Fruit fly (Drosophila melanogaster) whole organism, embryonic: Measurements from ENCODE around the gene CG6688.

Experiments
- Atf3 ChIP-seq: fragments of 200-800 bp; sonication (Bioruptor generic); optimal IDR thresholded peaks from 3 replicates; lab custom pipeline; 2016; ENCODE audit warnings: missing biosample characterization, missing genetic modification characterization
- Atf6 ChIP-seq: fragments of 200-800 bp; sonication (Bioruptor generic); IDR thresholded peaks from 2 replicates; pipeline ENCODE4 v1.3.6; 2022; ENCODE audit warnings: missing biosample characterization, missing genetic modification characterization
- Bgb ChIP-seq: fragments of 200-800 bp; sonication (Bioruptor generic); IDR thresholded peaks from 2 replicates; pipeline ENCODE4 v1.3.6; 2022; ENCODE audit warnings: missing biosample characterization, missing genetic modification characterization; ENCODE audit not compliant: partially characterized antibody
- CG11093 ChIP-seq: fragments of 200-800 bp; sonication (Bioruptor generic); IDR thresholded peaks from 3 replicates; pipeline ENCODE4 v1.3.6; 2022; ENCODE audit warnings: missing biosample characterization, missing genetic modification characterization
- CG11456 ChIP-seq: fragments of 200-800 bp; sonication (Bioruptor generic); IDR thresholded peaks from 3 replicates; pipeline ENCODE4 v1.3.6; 2022; ENCODE audit warnings: missing biosample characterization, missing genetic modification characterization
- CG12219 ChIP-seq: fragments of 200-800 bp; sonication (Bioruptor generic); optimal IDR thresholded peaks from 3 replicates; lab custom pipeline; 2018; ENCODE audit warnings: missing biosample characterization, mild to moderate bottlenecking, missing genetic modification characterization
- CG12659 ChIP-seq: fragments of 200-800 bp; sonication (Bioruptor generic); optimal IDR thresholded peaks from 3 replicates; lab custom pipeline; 2017; ENCODE audit warnings: mild to moderate bottlenecking, missing biosample characterization, missing genetic modification reagents, missing genetic modification characterization
- CG12942 ChIP-seq: fragments of 200-800 bp; sonication (Bioruptor generic); optimal IDR thresholded peaks from 3 replicates; lab custom pipeline; 2016; ENCODE audit warnings: missing biosample characterization, missing genetic modification characterization
- CG13287 ChIP-seq: fragments of 200-800 bp; sonication (Bioruptor generic); IDR thresholded peaks from 2 replicates; pipeline ENCODE4 v1.3.6; 2022; ENCODE audit warnings: missing biosample characterization, missing genetic modification characterization; ENCODE audit not compliant: partially characterized antibody
- CG13775 ChIP-seq: fragments of 200-800 bp; sonication (Bioruptor generic); optimal IDR thresholded peaks from 3 replicates; lab custom pipeline; 2017; ENCODE audit warnings: missing biosample characterization, mild to moderate bottlenecking, missing genetic modification characterization
- CG17829 ChIP-seq: fragments of 200-800 bp; optimal IDR thresholded peaks from 2 replicates; lab custom pipeline; 2019; ENCODE audit warnings: missing biosample characterization, mild to moderate bottlenecking, missing genetic modification characterization, moderate library complexity
- CG2712 ChIP-seq: fragments of 200-800 bp; optimal IDR thresholded peaks from 3 replicates; lab custom pipeline; 2019; ENCODE audit warnings: missing biosample characterization, mild to moderate bottlenecking, missing genetic modification characterization, moderate library complexity
- CG6272 ChIP-seq: fragments of 200-800 bp; sonication (Bioruptor generic); IDR thresholded peaks from 2 replicates; pipeline ENCODE4 v1.3.6; 2022; ENCODE audit warnings: missing biosample characterization, missing genetic modification characterization
- CG9797 ChIP-seq: fragments of 200-800 bp; sonication (Bioruptor generic); optimal IDR thresholded peaks from 3 replicates; lab custom pipeline; 2018; ENCODE audit warnings: missing biosample characterization, mild to moderate bottlenecking, missing genetic modification characterization
- Fer1 ChIP-seq: fragments of 200-800 bp; sonication (Bioruptor generic); optimal IDR thresholded peaks from 2 replicates; lab custom pipeline; 2017; ENCODE audit warnings: missing biosample characterization, mild to moderate bottlenecking, missing genetic modification characterization
- HLH54F ChIP-seq: fragments of 200-800 bp; sonication (Bioruptor generic); optimal IDR thresholded peaks from 3 replicates; lab custom pipeline; 2016; ENCODE audit warnings: missing biosample characterization, missing genetic modification characterization
- Hr3 ChIP-seq: fragments of 200-800 bp; sonication (Bioruptor generic); optimal IDR thresholded peaks from 3 replicates; lab custom pipeline; 2016; ENCODE audit warnings: missing biosample characterization, missing genetic modification characterization
- Jarid2 ChIP-seq: fragments of 200-800 bp; sonication (Bioruptor generic); optimal IDR thresholded peaks from 3 replicates; lab custom pipeline; 2017; ENCODE audit warnings: mild to moderate bottlenecking, missing biosample characterization, missing genetic modification reagents, missing genetic modification characterization
- MTF-1 ChIP-seq: fragments of 200-800 bp; sonication (Bioruptor generic); optimal IDR thresholded peaks from 2 replicates; lab custom pipeline; 2018; ENCODE audit warnings: missing biosample characterization, mild to moderate bottlenecking, missing genetic modification characterization, borderline replicate concordance
- Max ChIP-seq: fragments of 200-800 bp; sonication (Bioruptor generic); optimal IDR thresholded peaks from 2 replicates; lab custom pipeline; 2016; ENCODE audit warnings: missing biosample characterization, mild to moderate bottlenecking, missing genetic modification characterization
- Med ChIP-seq: fragments of 200-800 bp; sonication (Bioruptor generic); peaks from one replicate; lab custom pipeline; 2016; ENCODE audit warnings: missing biosample characterization, missing genetic modification characterization, mild to moderate bottlenecking, inconsistent platforms, moderate library complexity
- Mrtf ChIP-seq: fragments of 200-800 bp; sonication (Bioruptor generic); IDR thresholded peaks from 3 replicates; pipeline ENCODE4 v1.3.6; 2022; ENCODE audit warnings: missing biosample characterization, missing genetic modification characterization
- NfI ChIP-seq: fragments of 200-800 bp; sonication (Bioruptor generic); optimal IDR thresholded peaks from 3 replicates; lab custom pipeline; 2018; ENCODE audit warnings: missing biosample characterization, mild to moderate bottlenecking, missing genetic modification characterization, moderate library complexity
- Oli ChIP-seq: fragments of 200-800 bp; sonication (Bioruptor generic); optimal IDR thresholded peaks from 2 replicates; lab custom pipeline; 2018; ENCODE audit warnings: missing biosample characterization, mild to moderate bottlenecking, missing genetic modification characterization, moderate library complexity
- Optix ChIP-seq: fragments of 200-800 bp; sonication (Bioruptor generic); IDR thresholded peaks from 3 replicates; pipeline ENCODE4 v1.3.6; 2022; ENCODE audit warnings: missing biosample characterization, missing genetic modification characterization
- Rfx ChIP-seq: fragments of 200-800 bp; sonication (Bioruptor generic); IDR thresholded peaks from 2 replicates; pipeline ENCODE4 v1.3.6; 2022; ENCODE audit warnings: missing biosample characterization, missing genetic modification characterization
- Side ChIP-seq: fragments of 200-800 bp; sonication (Bioruptor generic); optimal IDR thresholded peaks from 2 replicates; lab custom pipeline; 2016; ENCODE audit warnings: missing biosample characterization, missing genetic modification characterization
- Spps ChIP-seq: fragments of 200-800 bp; sonication (Bioruptor generic); optimal IDR thresholded peaks from 2 replicates; lab custom pipeline; 2018; ENCODE audit warnings: missing biosample characterization, mild to moderate bottlenecking, missing genetic modification characterization
- Xbp1 ChIP-seq: fragments of 200-800 bp; sonication (Bioruptor generic); optimal IDR thresholded peaks from 3 replicates; lab custom pipeline; 2016; ENCODE audit warnings: missing biosample characterization, mild to moderate bottlenecking, missing genetic modification characterization
- YL-1 ChIP-seq: fragments of 200-800 bp; sonication (Bioruptor generic); optimal IDR thresholded peaks from 3 replicates; lab custom pipeline; 2017; ENCODE audit warnings: missing biosample characterization, mild to moderate bottlenecking, missing genetic modification characterization
- amos ChIP-seq: fragments of 200-800 bp; sonication (Bioruptor generic); IDR thresholded peaks from 2 replicates; pipeline ENCODE4 v1.3.6; 2022; ENCODE audit warnings: missing biosample characterization, missing genetic modification characterization; ENCODE audit not compliant: partially characterized antibody
- bigmax ChIP-seq: fragments of 200-800 bp; sonication (Bioruptor generic); optimal IDR thresholded peaks from 2 replicates; lab custom pipeline; 2018; ENCODE audit warnings: missing biosample characterization, mild to moderate bottlenecking, missing genetic modification characterization
- br ChIP-seq: fragments of >200 bp; optimal IDR thresholded peaks from 2 replicates; lab custom pipeline; 2017
- h ChIP-seq: fragments of >200 bp; optimal IDR thresholded peaks from 2 replicates; lab custom pipeline; 2017
- her ChIP-seq: fragments of 200-800 bp; sonication (Bioruptor generic); optimal IDR thresholded peaks from 2 replicates; lab custom pipeline; 2016; ENCODE audit warnings: missing biosample characterization, missing genetic modification characterization
- knrl ChIP-seq: fragments of 200-800 bp; sonication (Bioruptor generic); IDR thresholded peaks from 3 replicates; pipeline ENCODE4 v1.3.6; 2022; ENCODE audit warnings: missing biosample characterization, missing genetic modification characterization; ENCODE audit not compliant: partially characterized antibody
- lbe ChIP-seq: fragments of 200-800 bp; sonication (Bioruptor generic); optimal IDR thresholded peaks from 2 replicates; lab custom pipeline; 2016; ENCODE audit warnings: missing biosample characterization, mild to moderate bottlenecking, missing genetic modification characterization
- lmd ChIP-seq: fragments of 200-800 bp; sonication (Bioruptor generic); IDR thresholded peaks from 2 replicates; pipeline ENCODE4 v1.3.6; 2022; ENCODE audit warnings: missing biosample characterization, missing genetic modification characterization
- phol ChIP-seq: fragments of 200-800 bp; sonication (Bioruptor generic); optimal IDR thresholded peaks from 3 replicates; lab custom pipeline; 2018; ENCODE audit warnings: missing biosample characterization, mild to moderate bottlenecking, missing genetic modification characterization, moderate library complexity
- ranshi ChIP-seq: fragments of 200-800 bp; sonication (Bioruptor generic); IDR thresholded peaks from 2 replicates; pipeline ENCODE4 v1.3.6; 2022; ENCODE audit warnings: missing biosample characterization, missing genetic modification characterization
- slou ChIP-seq: fragments of 200-800 bp; sonication (Bioruptor generic); optimal IDR thresholded peaks from 3 replicates; lab custom pipeline; 2016; ENCODE audit warnings: missing biosample characterization, missing genetic modification characterization
- sna ChIP-seq: fragments of 200-800 bp; sonication (Bioruptor generic); IDR thresholded peaks from 2 replicates; pipeline ENCODE4 v1.3.6; 2022; ENCODE audit warnings: missing biosample characterization, missing genetic modification characterization; ENCODE audit not compliant: partially characterized antibody
- trem ChIP-seq: fragments of 200-800 bp; optimal IDR thresholded peaks from 3 replicates; lab custom pipeline; 2019; ENCODE audit warnings: missing biosample characterization, mild to moderate bottlenecking, missing genetic modification characterization, moderate library complexity
- ttk ChIP-seq: fragments of 200-800 bp; sonication (Bioruptor generic); IDR thresholded peaks from 2 replicates; pipeline ENCODE4 v2.1.2; 2022; ENCODE audit warnings: missing biosample characterization, missing genetic modification characterization
- tup ChIP-seq: fragments of 200-800 bp; sonication (Bioruptor generic); optimal IDR thresholded peaks from 2 replicates; lab custom pipeline; 2016; ENCODE audit warnings: missing biosample characterization, mild to moderate bottlenecking, missing genetic modification characterization, moderate library complexity
- zen2 ChIP-seq: fragments of 200-800 bp; sonication (Bioruptor generic); IDR thresholded peaks from 3 replicates; pipeline ENCODE4 v1.3.6; 2022; ENCODE audit warnings: missing biosample characterization, missing genetic modification characterization; ENCODE audit not compliant: partially characterized antibody

CG6688 gene

DNA sequence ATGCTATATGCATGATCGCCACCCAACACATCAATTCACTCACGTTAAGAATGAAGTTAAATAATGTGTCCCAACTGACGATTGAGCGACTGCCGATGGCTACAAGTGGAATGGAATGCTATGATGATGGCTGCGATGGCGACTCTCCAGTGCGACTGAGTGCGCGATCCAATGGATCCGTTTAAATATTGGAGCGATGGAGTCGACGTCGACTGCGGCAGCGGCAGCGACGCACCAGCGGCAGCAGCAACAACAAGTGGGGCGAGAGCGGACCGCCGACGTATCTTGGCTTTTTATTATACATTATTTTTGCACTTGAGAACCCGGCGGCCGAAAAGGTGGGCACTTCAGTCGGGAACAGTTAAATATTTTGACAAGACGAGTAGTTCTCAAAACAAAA lies 45.2 kb downstream of the CG6688 start (continued):
- TF ChIP-seq Max (no peak), Jarid2 (GFP tag; lab: Kevin White, UChicago) (peak; percentile 14), ttk (GFP tag; lab: Robert Waterston, UW) (no peak), CG11456 (GFP tag; lab: Robert Waterston, UW) (0 out of 3 replicates have a peak, but pooled peaks have one; percentile 42)
- TF ChIP-seq, all 482 proteins: peak for 7

- TF ChIP-seq Atf3 (GFP tag; lab: Kevin White, UChicago) (no peak), lmd (GFP tag; lab: Robert Waterston, UW) (peak; percentile 15; the same call in 1 of the 2 replicates)
Observed at dm6 chr3R:23058858-23059257, 46.6 kb downstream of the CG6688 start, which contains the start of gene Ctns. Gene Ctns, minus strand, starts transcription at chr3R:23058958.

DNA sequence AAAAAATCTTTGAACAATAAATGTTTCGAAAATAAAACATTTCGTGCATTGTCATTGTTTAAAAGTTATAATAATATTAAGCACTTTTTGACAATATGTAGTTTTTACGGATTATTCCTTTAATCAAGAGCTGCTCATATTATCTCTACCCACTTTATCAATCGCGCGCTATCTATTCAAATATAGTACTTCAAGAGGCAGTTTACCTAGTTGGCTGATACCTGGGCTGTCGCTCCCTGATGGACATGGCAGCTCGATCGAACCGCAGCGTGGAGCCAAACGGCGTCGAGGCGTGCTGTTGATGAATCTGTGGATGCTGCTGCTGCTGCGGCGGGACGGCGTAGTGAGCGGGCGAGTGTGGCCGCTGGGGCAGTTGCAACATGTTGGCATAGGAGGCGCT lies 48.0 kb downstream of the CG6688 start:
- TF ChIP-seq br (lab: Kevin White, UChicago) (no peak), Optix (GFP tag; lab: Robert Waterston, UW) (no peak), ranshi (GFP tag; lab: Robert Waterston, UW) (no peak), CG12659 (GFP tag; lab: Kevin White, UChicago) (no peak), slou (no peak), h (lab: Kevin White, UChicago) (no peak), Rfx (no peak), CG13287 (GFP tag; lab: Robert Waterston, UW) (no peak), Mrtf (GFP tag; lab: Robert Waterston, UW) (no peak), bigmax (no peak), CG12942 (no peak), Xbp1 (no peak), phol (tag; lab: Kevin White, UChicago) (no peak)

dm6 chr3R:23061209-23061608 lies 49.0 kb downstream of the CG6688 start, which contains the start of the genes sav and Ublcp1:
Gene sav, minus strand, starts transcription at chr3R:23061304.
Gene Ublcp1, plus strand, starts transcription at chr3R:23061493.
- TF ChIP-seq tup (GFP tag; lab: Kevin White, UChicago), result no peak
- TF ChIP-seq Hr3, result peak; percentile 27
- TF ChIP-seq her (GFP tag; lab: Kevin White, UChicago), result no peak
- peak; percentile 92 for TF ChIP-seq knrl (GFP tag; lab: Robert Waterston, UW)
- peak; percentile 79; the same call in 1 of the 3 replicates for TF ChIP-seq zen2 (GFP tag; lab: Robert Waterston, UW)
- peak; percentile 17 for TF ChIP-seq Spps (tag; lab: Kevin White, UChicago)
- no peak; the same call in 1 of the 2 replicates for TF ChIP-seq Atf6 (GFP tag; lab: Robert Waterston, UW)
- peak; percentile 18 for TF ChIP-seq Med
- peak; percentile 16 for TF ChIP-seq Oli (tag; lab: Kevin White, UChicago)
- peak; percentile 93 for TF ChIP-seq sna (GFP tag; lab: Robert Waterston, UW)
- peak; percentile 25 for TF ChIP-seq Max
- peak; percentile 61 for TF ChIP-seq lbe
- peak; percentile 40 for TF ChIP-seq CG13775 (GFP tag; lab: Kevin White, UChicago)
- peak; percentile 65 for TF ChIP-seq CG12659 (GFP tag; lab: Kevin White, UChicago)
- no peak for TF ChIP-seq CG12219 (GFP tag; lab: Kevin White, UChicago)
- no peak for TF ChIP-seq MTF-1 (GFP tag; lab: Kevin White, UChicago)
- peak; percentile 71 for TF ChIP-seq CG9797 (GFP tag; lab: Kevin White, UChicago)
- TF ChIP-seq amos (GFP tag; lab: Robert Waterston, UW), result peak; percentile 87
- peak; percentile 41 for TF ChIP-seq Fer1 (GFP tag; lab: Kevin White, UChicago)
- no peak for TF ChIP-seq Side (GFP tag; lab: Kevin White, UChicago)
- TF ChIP-seq YL-1 (GFP tag; lab: Kevin White, UChicago), result peak; percentile 88
- TF ChIP-seq CG17829 (tag; lab: Kevin White, UChicago), result peak; percentile 53
- TF ChIP-seq CG2712 (tag; lab: Kevin White, UChicago), result peak; percentile 61
- no peak for TF ChIP-seq HLH54F
- peak; percentile 11 for TF ChIP-seq NfI (GFP tag; lab: Kevin White, UChicago)
- peak; percentile 85 for TF ChIP-seq trem (tag; lab: Kevin White, UChicago)
- TF ChIP-seq CG6272 (GFP tag; lab: Robert Waterston, UW), result peak; percentile 19; the same call in 1 of the 2 replicates
- peak; percentile 39 for TF ChIP-seq Xbp1
- TF ChIP-seq Bgb (GFP tag; lab: Robert Waterston, UW), result peak; percentile 87
- no peak for TF ChIP-seq CG11093 (GFP tag; lab: Robert Waterston, UW)
